Worm (Caenorhabditis elegans) whole organism, early embryonic: ENCODE results near the gene col-94.

Experiments used
- B0310.2 ChIP-seq: sonication (generic microtip); optimal IDR thresholded peaks from 2 replicates; lab custom pipeline; 2016; ENCODE audit warnings: mild to moderate bottlenecking, missing genetic modification characterization, missing compliant biosample characterization
- F13C5.2 ChIP-seq: sonication (generic microtip); optimal IDR thresholded peaks from 2 replicates; lab custom pipeline; 2017; ENCODE audit warnings: mild to moderate bottlenecking, missing genetic modification characterization, inconsistent platforms, missing compliant biosample characterization
- ama-1 ChIP-seq: fragments of 150-350 bp; optimal IDR thresholded peaks from 2 replicates; lab custom pipeline; 2014
- ceh-36 ChIP-seq: sonication (generic microtip); optimal IDR thresholded peaks from 2 replicates; lab custom pipeline; 2016; ENCODE audit warnings: missing genetic modification characterization, inconsistent platforms, missing compliant biosample characterization
- ets-7 ChIP-seq: sonication (generic microtip); optimal IDR thresholded peaks from 2 replicates; lab custom pipeline; 2016; ENCODE audit warnings: missing genotype, missing genetic modification characterization, missing compliant biosample characterization
- flt-1 ChIP-seq: fragments of 200-800 bp; sonication (Bioruptor generic); IDR thresholded peaks from 2 replicates; pipeline ENCODE4 v1.3.6; 2022; ENCODE audit warnings: missing genetic modification characterization, missing compliant biosample characterization
- pes-1 ChIP-seq: fragments of 200-800 bp; sonication (Bioruptor generic); IDR thresholded peaks from 2 replicates; pipeline ENCODE4 v1.3.6; 2022; ENCODE audit warnings: missing genetic modification reagents, missing genetic modification characterization, missing compliant biosample characterization
- scrt-1 ChIP-seq: fragments of 200-800 bp; sonication (Bioruptor generic); IDR thresholded peaks from 2 replicates; pipeline ENCODE4 v1.3.6; 2022; ENCODE audit warnings: missing genetic modification characterization, missing compliant biosample characterization
- tbx-37 ChIP-seq: fragments of 200-800 bp; sonication (Bioruptor generic); conservative IDR thresholded peaks from 2 replicates; pipeline ENCODE4 v1.3.6; 2022; ENCODE audit warnings: missing genetic modification reagents, missing genetic modification characterization, missing compliant biosample characterization
- tra-4 ChIP-seq: sonication (generic microtip); optimal IDR thresholded peaks from 2 replicates; lab custom pipeline; 2017; ENCODE audit warnings: missing genetic modification characterization, missing compliant biosample characterization

- TF ChIP-seq B0310.2 (tag; lab: Kevin White, UChicago) (no peak), scrt-1 (GFP tag; lab: Robert Waterston, UW) (no peak), pes-1 (GFP tag; lab: Robert Waterston, UW) (no peak), ama-1 (lab: Kevin White, UChicago) (no peak), ets-7 (tag; lab: Kevin White, UChicago) (no peak), tbx-37 (GFP tag; lab: Robert Waterston, UW) (no peak), ceh-36 (no peak), F13C5.2 (no peak), tra-4 (no peak), flt-1 (GFP tag; lab: Robert Waterston, UW) (no peak)
Observed at ce11 chrIII:10947155-10947554, 40.5 kb downstream of the col-94 start, which contains the start of gene strd-1.
